Worm (Caenorhabditis elegans): ENCODE measurements around the gene clc-24.

ce11 chrIII:1043790-1044189, 34.0 kb downstream of the clc-24 start:
- no peak for TF ChIP-seq mdl-1 (tag; optimal IDR thresholded peaks at IDR 0.05)
- TF ChIP-seq lin-13 (GFP tag; optimal IDR thresholded peaks at IDR 0.05): no peak
- TF ChIP-seq ztf-11 (tag; optimal IDR thresholded peaks at IDR 0.05): no peak
- no peak for TF ChIP-seq nhr-77 (tag; optimal IDR thresholded peaks at IDR 0.05)
- TF ChIP-seq elt-1 (tag; optimal IDR thresholded peaks at IDR 0.05): no peak
- no peak for TF ChIP-seq lsy-2 (tag; optimal IDR thresholded peaks at IDR 0.05)
- TF ChIP-seq unc-62 (GFP tag; optimal IDR thresholded peaks at IDR 0.05): no peak
- no peak for TF ChIP-seq alr-1 (tag; optimal IDR thresholded peaks at IDR 0.05)
- TF ChIP-seq zag-1 (tag; optimal IDR thresholded peaks at IDR 0.05): no peak
- TF ChIP-seq nhr-25 (tag; optimal IDR thresholded peaks at IDR 0.05): no peak

Measured in whole organism, L2 larva.